Fruit fly (Drosophila melanogaster): ENCODE data around the gene E5.

The E5 gene

dm6 chr3R:13874866-13875417, at the start of gene E5:
Gene E5, minus strand, starts transcription at chr3R:13874916.
- TF ChIP-seq CG15710 (tag; optimal IDR thresholded peaks at IDR 0.05) (no peak), fd96Ca (GFP tag; IDR thresholded peaks at IDR 0.05) (peak; percentile 51; the same call in 1 of the 3 replicates), CG4496 (GFP tag; IDR thresholded peaks at IDR 0.05) (peak; percentile 48; the same call in 2 of the 3 replicates), Pif1A (GFP tag; optimal IDR thresholded peaks at IDR 0.05) (no peak), Ets98B (GFP tag; IDR thresholded peaks at IDR 0.05) (0 out of 2 replicates have a peak, but pooled peaks have one; percentile 24), CG8301 (tag; optimal IDR thresholded peaks at IDR 0.05) (no peak), CG12605 (GFP tag; IDR thresholded peaks at IDR 0.05) (no peak), CG9948 (tag; optimal IDR thresholded peaks at IDR 0.05) (no peak), CG13204 (GFP tag; optimal IDR thresholded peaks at IDR 0.05) (no peak)

dm6 chr3R:13923626-13924025, 48.9 kb upstream of the E5 start:
- no peak for TF ChIP-seq CG14655 (GFP tag; optimal IDR thresholded peaks at IDR 0.05)

- no peak for TF ChIP-seq rn (GFP tag; IDR thresholded peaks at IDR 0.05)
- peak; percentile 82 for TF ChIP-seq CG14655 (GFP tag; optimal IDR thresholded peaks at IDR 0.05)
- peak; percentile 85 for TF ChIP-seq CG15710 (tag; optimal IDR thresholded peaks at IDR 0.05)
- peak; percentile 47 for TF ChIP-seq Pif1A (GFP tag; optimal IDR thresholded peaks at IDR 0.05)
- peak; percentile 44; the same call in 1 of the 2 replicates for TF ChIP-seq CG12605 (GFP tag; IDR thresholded peaks at IDR 0.05)
- peak; percentile 54; the same call in 1 of the 2 replicates for TF ChIP-seq Ets98B (GFP tag; IDR thresholded peaks at IDR 0.05)
- TF ChIP-seq CG10348 (GFP tag; IDR thresholded peaks at IDR 0.05) = no peak
- TF ChIP-seq Snoo (tag; optimal IDR thresholded peaks at IDR 0.05) = peak; percentile 69
- peak; percentile 71 for TF ChIP-seq CG4496 (GFP tag; IDR thresholded peaks at IDR 0.05)
- peak; percentile 84 for TF ChIP-seq fd96Ca (GFP tag; IDR thresholded peaks at IDR 0.05)
- peak; percentile 90 for TF ChIP-seq CG8159 (tag; optimal IDR thresholded peaks at IDR 0.05)
- peak; percentile 83 for TF ChIP-seq gl (tag; optimal IDR thresholded peaks at IDR 0.05)
- peak; percentile 91 for TF ChIP-seq EcR (GFP tag; optimal IDR thresholded peaks at IDR 0.05)
- TF ChIP-seq CG17806 (tag; optimal IDR thresholded peaks at IDR 0.05) = peak; percentile 88
- peak; percentile 74 for TF ChIP-seq Pif1B (GFP tag; optimal IDR thresholded peaks at IDR 0.05)
- peak; percentile 73 for TF ChIP-seq CG8301 (tag; optimal IDR thresholded peaks at IDR 0.05)
- peak; percentile 76 for TF ChIP-seq CG34367 (tag; optimal IDR thresholded peaks at IDR 0.05)
- TF ChIP-seq CG32121 (GFP tag; IDR thresholded peaks at IDR 0.05) = no peak
- TF ChIP-seq D1 (tag; optimal IDR thresholded peaks at IDR 0.05) = peak; percentile 4
- peak; percentile 66 for TF ChIP-seq CG13204 (GFP tag; optimal IDR thresholded peaks at IDR 0.05)
- peak; percentile 73 for TF ChIP-seq CG9948 (tag; optimal IDR thresholded peaks at IDR 0.05)
Observed at dm6 chr3R:13921806-13922515, 47.2 kb upstream of the E5 start.

dm6 chr3R:13918045-13918444, 43.3 kb upstream of the E5 start:
- no peak for TF ChIP-seq EcR (GFP tag; optimal IDR thresholded peaks at IDR 0.05)
- no peak for TF ChIP-seq CG12605 (GFP tag; IDR thresholded peaks at IDR 0.05)
- TF ChIP-seq CG8159 (tag; optimal IDR thresholded peaks at IDR 0.05) = peak; percentile 51
- TF ChIP-seq CG15710 (tag; optimal IDR thresholded peaks at IDR 0.05) = peak; percentile 42
- no peak for TF ChIP-seq CG32121 (GFP tag; IDR thresholded peaks at IDR 0.05)
- TF ChIP-seq CG14655 (GFP tag; optimal IDR thresholded peaks at IDR 0.05) = peak; percentile 29
- no peak for TF ChIP-seq CG10348 (GFP tag; IDR thresholded peaks at IDR 0.05)
- TF ChIP-seq Ets98B (GFP tag; IDR thresholded peaks at IDR 0.05) = no peak
- peak; percentile 31 for TF ChIP-seq CG34367 (tag; optimal IDR thresholded peaks at IDR 0.05)
- peak; percentile 26 for TF ChIP-seq CG9948 (tag; optimal IDR thresholded peaks at IDR 0.05)
- TF ChIP-seq Pif1A (GFP tag; optimal IDR thresholded peaks at IDR 0.05) = no peak
- no peak for TF ChIP-seq Snoo (tag; optimal IDR thresholded peaks at IDR 0.05)
- no peak for TF ChIP-seq rn (GFP tag; IDR thresholded peaks at IDR 0.05)
- no peak for TF ChIP-seq fd96Ca (GFP tag; IDR thresholded peaks at IDR 0.05)
- no peak for TF ChIP-seq D1 (tag; optimal IDR thresholded peaks at IDR 0.05)
- TF ChIP-seq CG4496 (GFP tag; IDR thresholded peaks at IDR 0.05) = no peak
- no peak for TF ChIP-seq gl (tag; optimal IDR thresholded peaks at IDR 0.05)
- no peak for TF ChIP-seq CG8301 (tag; optimal IDR thresholded peaks at IDR 0.05)
- TF ChIP-seq CG13204 (GFP tag; optimal IDR thresholded peaks at IDR 0.05) = no peak
- no peak for TF ChIP-seq Pif1B (GFP tag; optimal IDR thresholded peaks at IDR 0.05)
- TF ChIP-seq CG17806 (tag; optimal IDR thresholded peaks at IDR 0.05) = peak; percentile 28

- TF ChIP-seq CG4496 (GFP tag; IDR thresholded peaks at IDR 0.05) = no peak
- TF ChIP-seq CG8301 (tag; optimal IDR thresholded peaks at IDR 0.05) = no peak
- TF ChIP-seq Snoo (tag; optimal IDR thresholded peaks at IDR 0.05) = no peak
- TF ChIP-seq gl (tag; optimal IDR thresholded peaks at IDR 0.05) = peak; percentile 35
- peak; percentile 66 for TF ChIP-seq CG9948 (tag; optimal IDR thresholded peaks at IDR 0.05)
- no peak for TF ChIP-seq EcR (GFP tag; optimal IDR thresholded peaks at IDR 0.05)
- no peak for TF ChIP-seq CG32121 (GFP tag; IDR thresholded peaks at IDR 0.05)
- TF ChIP-seq CG17806 (tag; optimal IDR thresholded peaks at IDR 0.05) = peak; percentile 53
- TF ChIP-seq Pif1B (GFP tag; optimal IDR thresholded peaks at IDR 0.05) = no peak
- TF ChIP-seq CG8159 (tag; optimal IDR thresholded peaks at IDR 0.05) = peak; percentile 77
- TF ChIP-seq CG15710 (tag; optimal IDR thresholded peaks at IDR 0.05) = peak; percentile 74
- TF ChIP-seq CG13204 (GFP tag; optimal IDR thresholded peaks at IDR 0.05) = no peak
- no peak for TF ChIP-seq Ets98B (GFP tag; IDR thresholded peaks at IDR 0.05)
- peak; percentile 30 for TF ChIP-seq CG14655 (GFP tag; optimal IDR thresholded peaks at IDR 0.05)
- TF ChIP-seq CG34367 (tag; optimal IDR thresholded peaks at IDR 0.05) = peak; percentile 63
- TF ChIP-seq D1 (tag; optimal IDR thresholded peaks at IDR 0.05) = no peak
- TF ChIP-seq rn (GFP tag; IDR thresholded peaks at IDR 0.05) = no peak
- TF ChIP-seq fd96Ca (GFP tag; IDR thresholded peaks at IDR 0.05) = no peak
- TF ChIP-seq CG10348 (GFP tag; IDR thresholded peaks at IDR 0.05) = no peak
- peak; percentile 15 for TF ChIP-seq Pif1A (GFP tag; optimal IDR thresholded peaks at IDR 0.05)
- TF ChIP-seq CG12605 (GFP tag; IDR thresholded peaks at IDR 0.05) = no peak
Observed at dm6 chr3R:13916546-13916945, 41.8 kb upstream of the E5 start.

Measured in whole organism, pupa.